Worm (Caenorhabditis elegans) whole organism, L4/young adult: ENCODE data around the gene vit-3.

Source experiments
- W03F9.2 ChIP-seq: fragments of 150-350 bp; optimal IDR thresholded peaks from 2 replicates; lab custom pipeline; 2014; ENCODE audit warnings: missing biosample characterization, missing genetic modification characterization
- dao-5 ChIP-seq: sonication (generic microtip); optimal IDR thresholded peaks from 2 replicates; lab custom pipeline; 2016; ENCODE audit warnings: missing genotype, missing genetic modification characterization, moderate library complexity, missing compliant biosample characterization
- him-1 ChIP-seq: sonication (generic microtip); optimal IDR thresholded peaks from 2 replicates; lab custom pipeline; 2016; ENCODE audit warnings: missing genotype, missing genetic modification reagents, missing genetic modification characterization, missing compliant biosample characterization

DNA sequence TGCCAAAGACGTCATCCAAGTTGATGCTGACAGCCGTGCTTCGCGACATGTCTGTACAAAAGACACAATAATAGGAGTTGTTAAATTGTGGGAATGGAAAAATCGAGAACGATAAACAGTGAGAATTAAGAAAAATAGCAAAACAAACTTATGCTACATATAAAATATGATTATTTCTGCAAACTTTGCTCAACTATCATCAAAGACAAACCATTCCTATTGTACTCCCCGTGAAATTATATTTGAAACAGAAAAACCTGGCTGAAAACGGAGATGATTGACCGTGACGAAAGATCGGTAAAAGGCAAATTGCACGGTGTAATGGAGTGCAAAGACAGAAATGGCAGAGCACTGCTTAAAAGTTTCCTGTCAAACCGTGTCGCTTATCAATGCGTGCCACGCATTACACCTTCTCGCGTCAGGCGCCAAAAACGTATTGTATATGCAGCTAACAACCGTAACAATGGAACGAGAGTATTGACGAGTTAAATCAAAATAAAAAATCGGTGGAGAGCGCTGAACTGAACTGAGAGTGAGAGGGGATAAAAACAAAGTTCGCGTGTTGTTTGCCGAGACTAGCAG, 38.8 kb upstream of the vit-3 start, which contains the start of gene C18B2.5:
- TF ChIP-seq dao-5 (tag; lab: Kevin White, UChicago): no peak
- TF ChIP-seq him-1: no peak
- TF ChIP-seq W03F9.2 (tag; lab: Kevin White, UChicago): no peak
